Fruit fly (Drosophila melanogaster) whole organism, embryonic: ENCODE data around the gene CG34138.

Experiments
- Atf-2 ChIP-seq: fragments of 200-800 bp; sonication (Bioruptor generic); optimal IDR thresholded peaks from 2 replicates; lab custom pipeline; 2016; ENCODE audit warnings: missing biosample characterization, missing genetic modification characterization
- B-H1 ChIP-seq: fragments of 200-800 bp; sonication (Bioruptor generic); IDR thresholded peaks from 3 replicates; pipeline ENCODE4 v1.3.6; 2022; ENCODE audit warnings: missing biosample characterization, missing genetic modification characterization
- CG12659 ChIP-seq: fragments of 200-800 bp; sonication (Bioruptor generic); optimal IDR thresholded peaks from 3 replicates; lab custom pipeline; 2017; ENCODE audit warnings: mild to moderate bottlenecking, missing biosample characterization, missing genetic modification reagents, missing genetic modification characterization
- CG13123 ChIP-seq: fragments of 200-800 bp; sonication (Bioruptor generic); optimal IDR thresholded peaks from 2 replicates; lab custom pipeline; 2016; ENCODE audit warnings: missing biosample characterization, missing genetic modification characterization
- CG13287 ChIP-seq: fragments of 200-800 bp; sonication (Bioruptor generic); IDR thresholded peaks from 2 replicates; pipeline ENCODE4 v1.3.6; 2022; ENCODE audit warnings: missing biosample characterization, missing genetic modification characterization; ENCODE audit not compliant: partially characterized antibody
- CG13775 ChIP-seq: fragments of 200-800 bp; sonication (Bioruptor generic); optimal IDR thresholded peaks from 3 replicates; lab custom pipeline; 2017; ENCODE audit warnings: missing biosample characterization, mild to moderate bottlenecking, missing genetic modification characterization
- CG14014 ChIP-seq: fragments of 200-800 bp; sonication (Bioruptor generic); IDR thresholded peaks from 2 replicates; pipeline ENCODE4 v1.3.6; 2022; ENCODE audit warnings: missing biosample characterization, missing genetic modification characterization
- CG16863 ChIP-seq: fragments of 200-800 bp; sonication (Bioruptor generic); optimal IDR thresholded peaks from 3 replicates; lab custom pipeline; 2016; ENCODE audit warnings: missing biosample characterization, missing genetic modification characterization
- CG17612 ChIP-seq: fragments of 200-800 bp; sonication (Bioruptor generic); IDR thresholded peaks from 2 replicates; pipeline ENCODE4 v1.3.6; 2022; ENCODE audit warnings: missing biosample characterization, missing genetic modification characterization
- CG17912 ChIP-seq: fragments of 200-800 bp; sonication (Bioruptor generic); optimal IDR thresholded peaks from 2 replicates; lab custom pipeline; 2018; ENCODE audit warnings: missing biosample characterization, mild to moderate bottlenecking, missing genetic modification characterization
- CG1832 ChIP-seq: fragments of 200-800 bp; sonication (Bioruptor generic); optimal IDR thresholded peaks from 2 replicates; lab custom pipeline; 2017; ENCODE audit warnings: missing biosample characterization, mild to moderate bottlenecking, missing genetic modification characterization, inconsistent platforms
- CG2202 ChIP-seq: fragments of 200-800 bp; sonication (Bioruptor generic); optimal IDR thresholded peaks from 2 replicates; lab custom pipeline; 2018; ENCODE audit warnings: missing biosample characterization, mild to moderate bottlenecking, missing genetic modification characterization
- CG32772 ChIP-seq: fragments of 200-800 bp; sonication (Bioruptor generic); IDR thresholded peaks from 2 replicates; pipeline ENCODE4 v1.3.6; 2022; ENCODE audit warnings: missing biosample characterization, missing genetic modification characterization
- CG42726 ChIP-seq: fragments of 200-800 bp; sonication (Bioruptor generic); IDR thresholded peaks from 2 replicates; pipeline ENCODE4 v1.3.6; 2022; ENCODE audit warnings: missing biosample characterization, missing genetic modification characterization; ENCODE audit not compliant: partially characterized antibody
- CG4707 ChIP-seq: fragments of 200-800 bp; sonication (Bioruptor generic); optimal IDR thresholded peaks from 2 replicates; lab custom pipeline; 2018; ENCODE audit warnings: missing biosample characterization, mild to moderate bottlenecking, missing genetic modification characterization, moderate library complexity
- CG8089 ChIP-seq: fragments of 200-800 bp; sonication (Bioruptor generic); optimal IDR thresholded peaks from 3 replicates; lab custom pipeline; 2016; ENCODE audit warnings: missing biosample characterization, missing genetic modification characterization
- CG8944 ChIP-seq: fragments of 200-800 bp; sonication (Bioruptor generic); optimal IDR thresholded peaks from 3 replicates; lab custom pipeline; 2016; ENCODE audit warnings: missing biosample characterization, missing genetic modification characterization
- CG9215 ChIP-seq: fragments of 200-800 bp; sonication (Bioruptor generic); IDR thresholded peaks from 2 replicates; pipeline ENCODE4 v1.3.6; 2022; ENCODE audit warnings: missing biosample characterization, missing genetic modification characterization
- D19A ChIP-seq: fragments of 200-800 bp; optimal IDR thresholded peaks from 3 replicates; lab custom pipeline; 2019; ENCODE audit warnings: missing biosample characterization, mild to moderate bottlenecking, missing genetic modification characterization, moderate library complexity
- Fer3 ChIP-seq: fragments of 200-800 bp; sonication (Bioruptor generic); optimal IDR thresholded peaks from 2 replicates; lab custom pipeline; 2018; ENCODE audit warnings: missing biosample characterization, mild to moderate bottlenecking, missing genetic modification characterization, moderate library complexity
- HLH4C ChIP-seq: fragments of 200-800 bp; sonication (Bioruptor generic); IDR thresholded peaks from 3 replicates; pipeline ENCODE4 v1.3.6; 2022; ENCODE audit warnings: missing biosample characterization, missing genetic modification characterization; ENCODE audit not compliant: partially characterized antibody
- Hmx ChIP-seq: fragments of 200-800 bp; sonication (Bioruptor generic); optimal IDR thresholded peaks from 2 replicates; lab custom pipeline; 2016; ENCODE audit warnings: missing biosample characterization, missing genetic modification characterization
- Lhr ChIP-seq: fragments of 200-800 bp; sonication (Bioruptor generic); optimal IDR thresholded peaks from 3 replicates; lab custom pipeline; 2017; ENCODE audit warnings: mild to moderate bottlenecking, missing biosample characterization, missing genetic modification reagents, missing genetic modification characterization
- NK7.1 ChIP-seq: fragments of 200-800 bp; sonication (Bioruptor generic); optimal IDR thresholded peaks from 3 replicates; lab custom pipeline; 2016; ENCODE audit warnings: missing biosample characterization, missing genetic modification characterization
- NfI ChIP-seq: fragments of 200-800 bp; sonication (Bioruptor generic); optimal IDR thresholded peaks from 3 replicates; lab custom pipeline; 2018; ENCODE audit warnings: missing biosample characterization, mild to moderate bottlenecking, missing genetic modification characterization, moderate library complexity
- Oaz ChIP-seq: fragments of 200-800 bp; sonication (Bioruptor generic); IDR thresholded peaks from 2 replicates; pipeline ENCODE4 v1.3.6; 2022; ENCODE audit warnings: missing biosample characterization, missing genetic modification characterization
- Optix ChIP-seq: fragments of 200-800 bp; sonication (Bioruptor generic); IDR thresholded peaks from 3 replicates; pipeline ENCODE4 v1.3.6; 2022; ENCODE audit warnings: missing biosample characterization, missing genetic modification characterization
- Rfx ChIP-seq: fragments of 200-800 bp; sonication (Bioruptor generic); IDR thresholded peaks from 2 replicates; pipeline ENCODE4 v1.3.6; 2022; ENCODE audit warnings: missing biosample characterization, missing genetic modification characterization
- Side ChIP-seq: fragments of 200-800 bp; sonication (Bioruptor generic); optimal IDR thresholded peaks from 2 replicates; lab custom pipeline; 2016; ENCODE audit warnings: missing biosample characterization, missing genetic modification characterization
- Sox100B ChIP-seq: fragments of 200-800 bp; sonication (Bioruptor generic); optimal IDR thresholded peaks from 3 replicates; lab custom pipeline; 2018; ENCODE audit warnings: missing biosample characterization, mild to moderate bottlenecking, missing genetic modification characterization
- Usf ChIP-seq: fragments of 200-800 bp; sonication (Bioruptor generic); optimal IDR thresholded peaks from 2 replicates; lab custom pipeline; 2017; ENCODE audit warnings: missing genotype, missing biosample characterization, missing genetic modification characterization
- ap ChIP-seq: fragments of 200-800 bp; sonication (Bioruptor generic); IDR thresholded peaks from 2 replicates; pipeline ENCODE4 v1.3.6; 2022; ENCODE audit warnings: missing biosample characterization, missing genetic modification characterization
- cg ChIP-seq: fragments of 200-800 bp; sonication (Bioruptor generic); optimal IDR thresholded peaks from 3 replicates; lab custom pipeline; 2019; ENCODE audit warnings: missing biosample characterization, mild to moderate bottlenecking, missing genetic modification characterization, moderate library complexity
- dysf ChIP-seq: fragments of 200-800 bp; sonication (Bioruptor generic); IDR thresholded peaks from 3 replicates; pipeline ENCODE4 v1.3.6; 2022; ENCODE audit warnings: missing biosample characterization, missing genetic modification characterization
- esg ChIP-seq: fragments of 200-800 bp; sonication (Bioruptor generic); conservative IDR thresholded peaks from 2 replicates; pipeline ENCODE4 v1.3.6; 2022; ENCODE audit warnings: missing biosample characterization, missing genetic modification characterization
- gsb-n ChIP-seq: fragments of 200-800 bp; sonication (Bioruptor generic); optimal IDR thresholded peaks from 3 replicates; lab custom pipeline; 2018; ENCODE audit warnings: missing biosample characterization, mild to moderate bottlenecking, missing genetic modification characterization
- lbe ChIP-seq: fragments of 200-800 bp; sonication (Bioruptor generic); optimal IDR thresholded peaks from 2 replicates; lab custom pipeline; 2016; ENCODE audit warnings: missing biosample characterization, mild to moderate bottlenecking, missing genetic modification characterization
- lov ChIP-seq, 2 experiments: fragments of 200-800 bp in 1 of 2; fragments of >200 bp in 1 of 2; sonication (Bioruptor generic) in 1 of 2; IDR thresholded peaks in 1 of 2; optimal IDR thresholded peaks in 1 of 2; 2 replicates in 1 of 2; 3 replicates in 1 of 2; pipeline versions ENCODE4 v1.3.6 to Lab custom; 2017 to 2022; ENCODE audit warnings: missing biosample characterization in 1 of 2, missing genetic modification characterization in 1 of 2
- oc ChIP-seq: fragments of 200-800 bp; sonication (Bioruptor generic); optimal IDR thresholded peaks from 2 replicates; lab custom pipeline; 2018; ENCODE audit warnings: missing biosample characterization, mild to moderate bottlenecking, missing genetic modification characterization, moderate library complexity
- peb ChIP-seq: fragments of 200-800 bp; sonication (Bioruptor generic); IDR thresholded peaks from 2 replicates; pipeline ENCODE4 v1.3.6; 2022; ENCODE audit warnings: missing biosample characterization, missing genetic modification characterization
- pum ChIP-seq: fragments of 200-800 bp; sonication (Bioruptor generic); optimal IDR thresholded peaks from 2 replicates; lab custom pipeline; 2016; ENCODE audit warnings: missing biosample characterization, missing genetic modification characterization
- sc ChIP-seq, 3 experiments: fragments of >200 bp in 2 of 3; fragments of 200-800 bp in 1 of 3; sonication (Bioruptor generic) in 1 of 3; optimal IDR thresholded peaks; 2 replicates in 2 of 3; 3 replicates in 1 of 3; lab custom pipeline; 2017; ENCODE audit warnings: mild to moderate bottlenecking in 1 of 3, missing biosample characterization in 1 of 3, missing genetic modification characterization in 1 of 3, missing genetic modification reagents in 1 of 3
- scrt ChIP-seq: fragments of 200-800 bp; sonication (Bioruptor generic); optimal IDR thresholded peaks from 2 replicates; lab custom pipeline; 2018; ENCODE audit warnings: missing biosample characterization, mild to moderate bottlenecking, missing genetic modification characterization, moderate library complexity
- sisA ChIP-seq: fragments of 200-800 bp; sonication (Bioruptor generic); IDR thresholded peaks from 2 replicates; pipeline ENCODE4 v1.3.6; 2022; ENCODE audit warnings: missing biosample characterization, missing genetic modification characterization
- so ChIP-seq: fragments of 200-800 bp; sonication (Bioruptor generic); IDR thresholded peaks from 3 replicates; pipeline ENCODE4 v1.3.6; 2022; ENCODE audit warnings: missing biosample characterization, missing genetic modification characterization
- toy ChIP-seq: fragments of 200-800 bp; sonication (Bioruptor generic); IDR thresholded peaks from 2 replicates; pipeline ENCODE4 v1.3.6; 2022; ENCODE audit warnings: missing biosample characterization, missing genetic modification characterization
- wor ChIP-seq: fragments of 200-800 bp; sonication (Bioruptor generic); IDR thresholded peaks from 2 replicates; pipeline ENCODE4 v1.3.6; 2022; ENCODE audit warnings: missing biosample characterization, missing genetic modification characterization
- zfh2 ChIP-seq: fragments of 200-800 bp; sonication (Bioruptor generic); optimal IDR thresholded peaks from 2 replicates; lab custom pipeline; 2016; ENCODE audit warnings: missing biosample characterization, missing genetic modification characterization

The CG34138 gene

DNA sequence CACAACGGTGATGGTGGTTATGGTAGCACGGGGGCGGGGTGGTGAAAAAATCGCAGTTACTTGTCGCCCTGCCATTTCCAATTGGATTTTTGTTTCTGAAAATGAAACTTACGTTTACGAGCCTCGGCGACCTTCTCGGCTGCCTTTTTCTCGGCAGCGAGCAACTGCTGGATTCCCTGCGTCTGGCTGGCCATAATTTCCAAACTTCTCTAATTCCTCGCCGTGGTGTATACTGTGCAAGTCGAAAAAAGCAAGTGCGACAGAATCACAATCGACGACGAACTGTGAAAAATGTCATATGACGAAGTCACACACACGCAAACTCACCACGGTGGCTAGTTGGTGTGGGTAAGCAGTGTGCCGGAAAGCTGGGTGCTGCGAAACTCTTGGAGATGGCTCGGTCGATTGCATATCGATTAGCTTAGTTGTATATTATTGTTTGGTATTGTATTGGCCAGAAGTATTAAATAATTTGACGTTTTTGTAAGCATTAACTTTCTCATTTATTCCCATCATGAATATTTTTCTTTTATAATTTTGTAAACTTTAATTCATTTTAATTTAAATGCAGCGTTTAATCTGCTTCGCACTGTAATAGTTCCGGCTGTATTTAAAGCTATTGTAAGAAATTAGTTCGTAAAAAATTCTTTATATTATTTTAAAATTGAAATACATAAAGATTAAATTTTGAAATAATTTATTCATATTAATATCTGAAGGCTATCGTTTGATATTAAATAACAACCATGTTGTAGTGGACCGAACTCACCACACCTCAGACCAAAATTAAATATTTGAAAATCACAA, 9.5 kb downstream of the CG34138 start, which contains the start of gene Vha13 (continued):
- TF ChIP-seq HLH4C (peak; percentile 7; the same call in 1 of the 3 replicates), dysf (GFP tag; lab: Robert Waterston, UW) (peak; percentile 63; the same call in 2 of the 3 replicates), Sox100B (GFP tag; lab: Kevin White, UChicago) (no peak), CG32772 (GFP tag; lab: Robert Waterston, UW) (peak; percentile 41; the same call in 1 of the 2 replicates), D19A (tag; lab: Kevin White, UChicago) (no peak), Usf (peak; percentile 33), CG4707 (GFP tag; lab: Kevin White, UChicago) (no peak), zfh2 (GFP tag; lab: Kevin White, UChicago) (peak; percentile 65), Side (peak; percentile 34), so (GFP tag; lab: Robert Waterston, UW) (no peak), NfI (GFP tag; lab: Kevin White, UChicago) (peak; percentile 10), lov (optimal IDR thresholded peaks at IDR 0.05; lab: Kevin White, UChicago) (no peak), lov (GFP tag; IDR thresholded peaks at IDR 0.05; lab: Robert Waterston, UW) (peak; percentile 82), wor (GFP tag; lab: Robert Waterston, UW) (no peak), CG42726 (GFP tag; lab: Robert Waterston, UW) (peak; percentile 87), CG17612 (GFP tag; lab: Robert Waterston, UW) (no peak), CG8944 (peak; percentile 53), Hmx (no peak), CG17912 (GFP tag; lab: Kevin White, UChicago) (no peak), CG1832 (GFP tag; lab: Kevin White, UChicago) (no peak), sc (optimal IDR thresholded peaks at IDR 0.05; lab: Kevin White, UChicago) (no peak), sc (GFP tag; optimal IDR thresholded peaks at IDR 0.05; lab: Kevin White, UChicago) (no peak), pum (GFP tag; lab: Kevin White, UChicago) (peak; percentile 18), CG13287 (GFP tag; lab: Robert Waterston, UW) (peak; percentile 18), CG9215 (GFP tag; lab: Robert Waterston, UW) (peak; percentile 59), Optix (GFP tag; lab: Robert Waterston, UW) (no peak), oc (tag; lab: Kevin White, UChicago) (no peak), Lhr (no peak), scrt (GFP tag; lab: Kevin White, UChicago) (peak; percentile 42), esg (GFP tag; lab: Robert Waterston, UW) (peak; percentile 34; the same call in 1 of the 2 replicates), CG2202 (tag; lab: Kevin White, UChicago) (no peak), Oaz (GFP tag; lab: Robert Waterston, UW) (no peak), Rfx (GFP tag; lab: Robert Waterston, UW) (peak; percentile 87), peb (peak; percentile 36; the same call in 1 of the 2 replicates), CG12659 (GFP tag; lab: Kevin White, UChicago) (peak; percentile 56), ap (GFP tag; lab: Robert Waterston, UW) (no peak), gsb-n (tag; lab: Kevin White, UChicago) (no peak), CG13775 (GFP tag; lab: Kevin White, UChicago) (peak; percentile 59), CG16863 (GFP tag; lab: Kevin White, UChicago) (peak; percentile 11), Atf-2 (GFP tag; lab: Kevin White, UChicago) (no peak), Fer3 (tag; lab: Kevin White, UChicago) (peak; percentile 12), CG8089 (GFP tag; lab: Kevin White, UChicago) (peak; percentile 25), cg (peak; percentile 69), sisA (GFP tag; lab: Robert Waterston, UW) (peak; percentile 68), CG13123 (no peak), B-H1 (GFP tag; lab: Robert Waterston, UW) (no peak), toy (GFP tag; lab: Robert Waterston, UW) (no peak), NK7.1 (GFP tag; lab: Kevin White, UChicago) (no peak), CG14014 (no peak), lbe (GFP tag; lab: Kevin White, UChicago) (no peak)
